Worm (Caenorhabditis elegans): ENCODE results near the gene tat-3.

ce11 chrIII:10702805-10703204 is 27.7 kb downstream of the tat-3 start:
- TF ChIP-seq ceh-14 (tag; optimal IDR thresholded peaks at IDR 0.05) = no peak
- TF ChIP-seq lim-6 (tag; optimal IDR thresholded peaks at IDR 0.05) = no peak
- no peak for TF ChIP-seq C08G9.2 (tag; optimal IDR thresholded peaks at IDR 0.05)
